Fruit fly (Drosophila melanogaster) whole organism, embryonic: ENCODE measurements around the gene inc.
A peak's percentile ranks its signal among the peaks of the same experiment; 100 is the strongest.

Experiments used
- CG10147 ChIP-seq: fragments of 200-800 bp; sonication (Bioruptor generic); optimal IDR thresholded peaks from 2 replicates; lab custom pipeline; 2019; ENCODE audit warnings: missing biosample characterization, mild to moderate bottlenecking, missing genetic modification characterization, moderate library complexity
- CG11695 ChIP-seq: fragments of 200-800 bp; sonication (Bioruptor generic); IDR thresholded peaks from 3 replicates; pipeline ENCODE4 v1.3.6; 2022; ENCODE audit warnings: missing biosample characterization, missing genetic modification characterization
- CG12104 ChIP-seq: fragments of 200-800 bp; sonication (Bioruptor generic); optimal IDR thresholded peaks from 3 replicates; lab custom pipeline; 2016; ENCODE audit warnings: missing biosample characterization, missing genetic modification characterization
- CG12659 ChIP-seq: fragments of 200-800 bp; sonication (Bioruptor generic); optimal IDR thresholded peaks from 3 replicates; lab custom pipeline; 2017; ENCODE audit warnings: mild to moderate bottlenecking, missing biosample characterization, missing genetic modification reagents, missing genetic modification characterization
- CG13123 ChIP-seq: fragments of 200-800 bp; sonication (Bioruptor generic); optimal IDR thresholded peaks from 2 replicates; lab custom pipeline; 2016; ENCODE audit warnings: missing biosample characterization, missing genetic modification characterization
- CG17802 ChIP-seq: fragments of 200-800 bp; sonication (Bioruptor generic); optimal IDR thresholded peaks from 2 replicates; lab custom pipeline; 2018; ENCODE audit warnings: missing biosample characterization, mild to moderate bottlenecking, missing genetic modification characterization, moderate library complexity
- CG18011 ChIP-seq: fragments of 200-800 bp; sonication (Bioruptor generic); optimal IDR thresholded peaks from 2 replicates; lab custom pipeline; 2017; ENCODE audit warnings: missing biosample characterization, missing genetic modification characterization, mild to moderate bottlenecking, moderate library complexity, missing genotype
- CG31224 ChIP-seq: fragments of 200-800 bp; sonication (Bioruptor generic); IDR thresholded peaks from 2 replicates; pipeline ENCODE4 v1.3.6; 2022; ENCODE audit warnings: missing biosample characterization, missing genetic modification characterization
- CG4328 ChIP-seq: fragments of 200-800 bp; sonication (Bioruptor generic); optimal IDR thresholded peaks from 3 replicates; lab custom pipeline; 2017; ENCODE audit warnings: missing biosample characterization, missing genetic modification reagents, missing genetic modification characterization
- CG7839 ChIP-seq: fragments of 200-800 bp; sonication (Bioruptor generic); optimal IDR thresholded peaks from 3 replicates; lab custom pipeline; 2018; ENCODE audit warnings: missing biosample characterization, mild to moderate bottlenecking, missing genetic modification characterization, moderate library complexity
- CG8281 ChIP-seq: fragments of 200-800 bp; sonication (Bioruptor generic); optimal IDR thresholded peaks from 2 replicates; lab custom pipeline; 2018; ENCODE audit warnings: missing biosample characterization, mild to moderate bottlenecking, missing genetic modification characterization, moderate library complexity
- CG8924 ChIP-seq: fragments of 200-800 bp; optimal IDR thresholded peaks from 3 replicates; lab custom pipeline; 2019; ENCODE audit warnings: missing biosample characterization, mild to moderate bottlenecking, missing genetic modification characterization, moderate library complexity
- CG9609 ChIP-seq: fragments of 200-800 bp; sonication (Bioruptor generic); optimal IDR thresholded peaks from 3 replicates; lab custom pipeline; 2016; ENCODE audit warnings: missing biosample characterization, missing genetic modification characterization
- CG9817 ChIP-seq: fragments of 200-800 bp; sonication (Bioruptor generic); optimal IDR thresholded peaks from 2 replicates; lab custom pipeline; 2018; ENCODE audit warnings: missing biosample characterization, mild to moderate bottlenecking, missing genetic modification characterization, moderate library complexity
- Doc3 ChIP-seq: fragments of 200-800 bp; sonication (Bioruptor generic); IDR thresholded peaks from 3 replicates; pipeline ENCODE4 v1.3.6; 2022; ENCODE audit warnings: missing biosample characterization, missing genetic modification characterization; ENCODE audit not compliant: partially characterized antibody
- ERR ChIP-seq: fragments of 200-800 bp; sonication (Bioruptor generic); optimal IDR thresholded peaks from 2 replicates; lab custom pipeline; 2016; ENCODE audit warnings: missing biosample characterization, missing genetic modification characterization
- Ets65A ChIP-seq: fragments of 200-800 bp; sonication (Bioruptor generic); peaks from one replicate; lab custom pipeline; 2016; ENCODE audit warnings: missing biosample characterization, missing genetic modification characterization
- Fer3 ChIP-seq: fragments of 200-800 bp; sonication (Bioruptor generic); optimal IDR thresholded peaks from 2 replicates; lab custom pipeline; 2018; ENCODE audit warnings: missing biosample characterization, mild to moderate bottlenecking, missing genetic modification characterization, moderate library complexity
- H2.0 ChIP-seq: fragments of 200-800 bp; sonication (Bioruptor generic); IDR thresholded peaks from 2 replicates; pipeline ENCODE4 v1.3.6; 2022; ENCODE audit warnings: missing biosample characterization, missing genetic modification characterization
- Meics ChIP-seq: fragments of 200-800 bp; sonication (Bioruptor generic); optimal IDR thresholded peaks from 2 replicates; lab custom pipeline; 2017; ENCODE audit warnings: missing biosample characterization, mild to moderate bottlenecking, missing genetic modification characterization
- NK7.1 ChIP-seq: fragments of 200-800 bp; sonication (Bioruptor generic); optimal IDR thresholded peaks from 3 replicates; lab custom pipeline; 2016; ENCODE audit warnings: missing biosample characterization, missing genetic modification characterization
- Ravus ChIP-seq: fragments of 200-800 bp; sonication (Bioruptor generic); IDR thresholded peaks from 2 replicates; pipeline ENCODE4 v1.3.6; 2022; ENCODE audit warnings: missing biosample characterization, missing genetic modification characterization
- Sry-δ ChIP-seq: fragments of 200-800 bp; sonication (Bioruptor generic); optimal IDR thresholded peaks from 2 replicates; lab custom pipeline; 2016; ENCODE audit warnings: missing biosample characterization, missing genetic modification characterization
- Tbp ChIP-seq: fragments of >200 bp; optimal IDR thresholded peaks from 2 replicates; lab custom pipeline; 2018; ENCODE audit warnings: missing biosample characterization, missing genetic modification characterization
- amos ChIP-seq: fragments of 200-800 bp; sonication (Bioruptor generic); IDR thresholded peaks from 2 replicates; pipeline ENCODE4 v1.3.6; 2022; ENCODE audit warnings: missing biosample characterization, missing genetic modification characterization; ENCODE audit not compliant: partially characterized antibody
- bbx ChIP-seq: fragments of 200-800 bp; sonication (Bioruptor generic); IDR thresholded peaks from 2 replicates; pipeline ENCODE4 v1.3.6; 2022; ENCODE audit warnings: missing biosample characterization, missing genetic modification characterization; ENCODE audit not compliant: partially characterized antibody
- bowl ChIP-seq: fragments of 200-800 bp; sonication (Bioruptor generic); IDR thresholded peaks from 2 replicates; pipeline ENCODE4 v1.3.6; 2022; ENCODE audit warnings: missing biosample characterization, missing genetic modification characterization
- br ChIP-seq: fragments of >200 bp; optimal IDR thresholded peaks from 2 replicates; lab custom pipeline; 2017
- cas ChIP-seq: fragments of 200-800 bp; sonication (Bioruptor generic); IDR thresholded peaks from 2 replicates; pipeline ENCODE4 v1.3.6; 2022; ENCODE audit warnings: missing biosample characterization, missing genetic modification characterization
- chif ChIP-seq, 2 experiments: fragments of 200-800 bp; sonication (Bioruptor generic); optimal IDR thresholded peaks; 3 replicates each; lab custom pipeline; 2016; ENCODE audit warnings: missing biosample characterization in 2 of 2, missing genetic modification characterization in 2 of 2
- chinmo ChIP-seq: fragments of 200-800 bp; sonication (Bioruptor generic); IDR thresholded peaks from 4 replicates; pipeline ENCODE4 v1.3.6; 2022; ENCODE audit warnings: missing biosample characterization, missing genetic modification characterization; ENCODE audit not compliant: partially characterized antibody
- crol ChIP-seq: fragments of 200-800 bp; sonication (Bioruptor generic); IDR thresholded peaks from 2 replicates; pipeline ENCODE4 v1.3.6; 2022; ENCODE audit warnings: missing biosample characterization, missing genetic modification characterization
- dmrt11E ChIP-seq: fragments of 200-800 bp; sonication (Bioruptor generic); optimal IDR thresholded peaks from 3 replicates; lab custom pipeline; 2018; ENCODE audit warnings: missing biosample characterization, mild to moderate bottlenecking, missing genetic modification characterization, moderate library complexity
- fd3F ChIP-seq: fragments of 200-800 bp; sonication (Bioruptor generic); optimal IDR thresholded peaks from 2 replicates; lab custom pipeline; 2018; ENCODE audit warnings: missing biosample characterization, mild to moderate bottlenecking, missing genetic modification characterization, moderate library complexity
- gem ChIP-seq: fragments of 200-800 bp; sonication (Bioruptor generic); optimal IDR thresholded peaks from 2 replicates; lab custom pipeline; 2019; ENCODE audit warnings: missing biosample characterization, mild to moderate bottlenecking, missing genetic modification characterization, moderate library complexity
- grn ChIP-seq: fragments of 200-800 bp; sonication (Bioruptor generic); optimal IDR thresholded peaks from 3 replicates; lab custom pipeline; 2017; ENCODE audit warnings: missing biosample characterization, missing genetic modification characterization
- ham ChIP-seq: fragments of 200-800 bp; sonication (Bioruptor generic); IDR thresholded peaks from 2 replicates; pipeline ENCODE4 v1.3.6; 2022; ENCODE audit warnings: missing biosample characterization, missing genetic modification characterization
- insv ChIP-seq, 2 experiments: fragments of 200-800 bp; sonication (Bioruptor generic); optimal IDR thresholded peaks; 3 replicates each; lab custom pipeline; 2016 to 2018; ENCODE audit warnings: missing biosample characterization in 2 of 2, missing genetic modification characterization in 2 of 2
- jigr1 ChIP-seq: fragments of 200-800 bp; sonication (Bioruptor generic); IDR thresholded peaks from 3 replicates; pipeline ENCODE4 v1.3.6; 2022; ENCODE audit warnings: missing biosample characterization, missing genetic modification characterization
- kni ChIP-seq: fragments of 200-800 bp; sonication (Bioruptor generic); optimal IDR thresholded peaks from 3 replicates; lab custom pipeline; 2017; ENCODE audit warnings: mild to moderate bottlenecking, missing biosample characterization, missing genetic modification reagents, missing genetic modification characterization
- knrl ChIP-seq: fragments of 200-800 bp; sonication (Bioruptor generic); IDR thresholded peaks from 3 replicates; pipeline ENCODE4 v1.3.6; 2022; ENCODE audit warnings: missing biosample characterization, missing genetic modification characterization; ENCODE audit not compliant: partially characterized antibody
- maf-S ChIP-seq: fragments of 200-800 bp; sonication (Bioruptor generic); optimal IDR thresholded peaks from 2 replicates; lab custom pipeline; 2016; ENCODE audit warnings: missing biosample characterization, missing genetic modification characterization
- odd ChIP-seq: fragments of 200-800 bp; sonication (Bioruptor generic); optimal IDR thresholded peaks from 2 replicates; lab custom pipeline; 2017; ENCODE audit warnings: missing biosample characterization, mild to moderate bottlenecking, missing genetic modification characterization
- onecut ChIP-seq: fragments of 200-800 bp; sonication (Bioruptor generic); IDR thresholded peaks from 2 replicates; pipeline ENCODE4 v1.3.6; 2022; ENCODE audit warnings: missing biosample characterization, missing genetic modification characterization
- p53 ChIP-seq: fragments of 200-800 bp; sonication (Bioruptor generic); optimal IDR thresholded peaks from 2 replicates; lab custom pipeline; 2016; ENCODE audit warnings: missing biosample characterization, missing genetic modification characterization
- pb ChIP-seq: fragments of 200-800 bp; sonication (Bioruptor generic); optimal IDR thresholded peaks from 3 replicates; lab custom pipeline; 2016; ENCODE audit warnings: missing biosample characterization, missing genetic modification characterization
- pita ChIP-seq: fragments of 200-800 bp; sonication (Bioruptor generic); optimal IDR thresholded peaks from 2 replicates; lab custom pipeline; 2017; ENCODE audit warnings: missing biosample characterization, mild to moderate bottlenecking, missing genetic modification characterization
- pros ChIP-seq: fragments of 200-800 bp; sonication (Bioruptor generic); optimal IDR thresholded peaks from 3 replicates; lab custom pipeline; 2019; ENCODE audit warnings: missing biosample characterization, mild to moderate bottlenecking, missing genetic modification characterization, moderate library complexity
- sd ChIP-seq: fragments of 200-800 bp; sonication (Bioruptor generic); optimal IDR thresholded peaks from 3 replicates; lab custom pipeline; 2018; ENCODE audit warnings: missing biosample characterization, mild to moderate bottlenecking, missing genetic modification characterization, moderate library complexity
- zen2 ChIP-seq: fragments of 200-800 bp; sonication (Bioruptor generic); IDR thresholded peaks from 3 replicates; pipeline ENCODE4 v1.3.6; 2022; ENCODE audit warnings: missing biosample characterization, missing genetic modification characterization; ENCODE audit not compliant: partially characterized antibody

The inc gene

DNA sequence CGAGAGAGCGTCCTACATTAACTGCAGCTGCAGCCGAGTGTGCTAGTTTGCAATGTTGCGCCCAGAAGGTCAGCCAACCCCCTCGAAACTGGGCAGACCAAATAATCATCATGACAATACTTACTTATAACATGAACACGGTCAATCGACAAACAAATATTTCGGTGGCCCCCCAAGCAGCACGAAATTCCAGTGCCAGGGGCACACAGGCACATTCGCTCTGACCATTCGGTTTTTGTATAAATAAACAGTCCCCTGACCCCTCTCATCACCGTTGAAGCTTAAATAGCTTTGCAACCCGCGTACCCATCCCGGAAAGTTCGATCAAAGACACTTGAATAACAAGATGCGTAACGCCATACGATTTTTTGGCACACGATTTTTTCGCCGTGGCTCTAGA lies 30.6 kb downstream of the inc start (continued):
- TF ChIP-seq CG8924 (tag; lab: Kevin White, UChicago): no peak
- no peak for TF ChIP-seq chif (GFP tag; optimal IDR thresholded peaks at IDR 0.05; lab: Kevin White, UChicago)
- TF ChIP-seq Tbp: no peak
- TF ChIP-seq CG17802 (tag; lab: Kevin White, UChicago): no peak
- TF ChIP-seq crol (GFP tag; lab: Robert Waterston, UW): 0 out of 2 replicates have a peak, but pooled peaks have one; percentile 14
- TF ChIP-seq sd (tag; lab: Kevin White, UChicago): peak; percentile 58
- TF ChIP-seq jigr1 (GFP tag; lab: Robert Waterston, UW): no peak
- TF ChIP-seq knrl (GFP tag; lab: Robert Waterston, UW): no peak
- no peak for TF ChIP-seq ERR
- TF ChIP-seq CG8281: no peak
- TF ChIP-seq Fer3 (tag; lab: Kevin White, UChicago): no peak
- no peak for TF ChIP-seq gem (tag; lab: Kevin White, UChicago)
- no peak for TF ChIP-seq CG4328 (GFP tag; lab: Kevin White, UChicago)

DNA sequence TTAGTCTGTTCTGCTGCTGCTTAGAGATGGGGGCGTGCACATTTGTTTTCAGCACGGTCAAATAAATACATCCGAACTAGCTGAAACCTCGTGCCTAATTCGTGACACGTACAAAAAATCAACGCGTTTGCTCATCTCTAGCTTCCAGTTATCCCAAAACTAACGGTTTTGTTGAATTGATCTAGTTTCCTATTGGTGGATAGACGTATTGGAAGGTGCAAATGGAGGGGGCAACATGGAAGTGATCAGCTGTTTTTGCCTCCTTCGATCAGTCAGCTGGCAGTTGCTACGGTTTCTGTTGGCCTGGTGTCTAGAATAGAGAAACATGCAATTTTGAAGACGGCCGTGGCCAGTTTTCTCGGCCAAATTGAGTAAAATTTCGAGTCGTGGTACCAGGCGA lies 34.3 kb downstream of the inc start:
- TF ChIP-seq CG9817 (peak; percentile 31), br (lab: Kevin White, UChicago) (no peak), CG9609 (no peak), CG7839 (tag; lab: Kevin White, UChicago) (peak; percentile 24), CG10147 (GFP tag; lab: Kevin White, UChicago) (peak; percentile 49), pita (no peak), maf-S (GFP tag; lab: Kevin White, UChicago) (no peak), p53 (no peak), cas (GFP tag; lab: Robert Waterston, UW) (no peak), Ravus (no peak), onecut (peak; percentile 35; the same call in 1 of the 2 replicates), CG11695 (0 out of 3 replicates have a peak, but pooled peaks have one; percentile 15), chinmo (GFP tag; lab: Robert Waterston, UW) (peak; percentile 92), CG31224 (GFP tag; lab: Robert Waterston, UW) (peak; percentile 99), grn (GFP tag; lab: Kevin White, UChicago) (no peak), pros (GFP tag; lab: Kevin White, UChicago) (peak; percentile 97), CG13123 (GFP tag; lab: Kevin White, UChicago) (no peak), bbx (GFP tag; lab: Robert Waterston, UW) (peak; percentile 94), CG18011 (GFP tag; lab: Kevin White, UChicago) (peak; percentile 15), Ets65A (peak; percentile 86), ham (GFP tag; lab: Robert Waterston, UW) (no peak), insv (GFP tag; optimal IDR thresholded peaks at IDR 0.05; lab: Kevin White, UChicago) (peak in 1 of 2 experiments; percentile 77), Sry-δ (GFP tag; lab: Kevin White, UChicago) (peak; percentile 86), pb (GFP tag; lab: Kevin White, UChicago) (no peak), zen2 (GFP tag; lab: Robert Waterston, UW) (peak; percentile 93), Doc3 (GFP tag; lab: Robert Waterston, UW) (peak; percentile 93), bowl (GFP tag; lab: Robert Waterston, UW) (no peak), Meics (GFP tag; lab: Kevin White, UChicago) (peak; percentile 34), dmrt11E (tag; lab: Kevin White, UChicago) (peak; percentile 5), kni (GFP tag; lab: Kevin White, UChicago) (peak; percentile 99), CG12104 (no peak), NK7.1 (GFP tag; lab: Kevin White, UChicago) (no peak), amos (peak; percentile 90), H2.0 (GFP tag; lab: Robert Waterston, UW) (0 out of 2 replicates have a peak, but pooled peaks have one; percentile 12), CG12659 (peak; percentile 43), fd3F (GFP tag; lab: Kevin White, UChicago) (peak; percentile 7), sd (tag; lab: Kevin White, UChicago) (peak; percentile 54), odd (no peak)
